Worm (Caenorhabditis elegans): ENCODE data around the gene nep-25.
A peak's percentile ranks its signal among the peaks of the same experiment; 100 is the strongest.
"Not testable (repeated sequence)": the region's sequence is repeated elsewhere in the genome, so short reads cannot be mapped to it uniquely, and the experiment has no call there.

nep-25 gene

ce11 chrII:5876053-5876452, 34.0 kb downstream of the nep-25 start, which contains the start of gene F55C12.6:
Gene F55C12.6 (minus strand): TSS chrII:5876153.
- no peak for TF ChIP-seq nhr-11 (tag; optimal IDR thresholded peaks at IDR 0.05)
- no peak for TF ChIP-seq daf-16 (GFP tag; optimal IDR thresholded peaks at IDR 0.05)
- peak; percentile 52 for TF ChIP-seq daf-16 (tag; optimal IDR thresholded peaks at IDR 0.05)

ce11 chrII:5876511-5876910, 34.5 kb downstream of the nep-25 start, which contains the start of gene F55C12.2:
Gene F55C12.2 (plus strand): TSS chrII:5876811.
- TF ChIP-seq tra-1 (GFP tag; IDR thresholded peaks at IDR 0.05); nhr-41 (GFP tag; IDR thresholded peaks at IDR 0.05); hlh-11 (tag; optimal IDR thresholded peaks at IDR 0.05): not testable (repeated sequence)

ce11 chrII:5880677-5881076, 38.6 kb downstream of the nep-25 start:
- TF ChIP-seq hlh-30 (tag; optimal IDR thresholded peaks at IDR 0.05; ENCODE audit: insufficient read depth) (peak; percentile 24), nhr-28 (tag; optimal IDR thresholded peaks at IDR 0.05) (peak; percentile 30), fkh-10 (GFP tag; optimal IDR thresholded peaks at IDR 0.05) (no peak)

- TF ChIP-seq madf-5 (GFP tag; IDR thresholded peaks at IDR 0.05) = no peak
- TF ChIP-seq mdl-1 (tag; optimal IDR thresholded peaks at IDR 0.05) = no peak
- TF ChIP-seq daf-8 (GFP tag; IDR thresholded peaks at IDR 0.05) = no peak
These were observed 42.2 kb downstream of the nep-25 start, which contains the start of gene rfip-1 for ce11 chrII:5884252-5884651. Gene rfip-1 (plus strand): TSS chrII:5884552.

- TF ChIP-seq lsy-2 (tag; optimal IDR thresholded peaks at IDR 0.05) = peak; percentile 21 to 32
- no peak for TF ChIP-seq jun-1 (tag; optimal IDR thresholded peaks at IDR 0.05)
- TF ChIP-seq dmd-6 (GFP tag; IDR thresholded peaks at IDR 0.05) = peak; percentile 36; the same call in 1 of the 2 replicates
- peak; percentile 81 for TF ChIP-seq nhr-28 (tag; optimal IDR thresholded peaks at IDR 0.05)
- no peak for TF ChIP-seq daf-16 (GFP tag; optimal IDR thresholded peaks at IDR 0.05)
- peak; percentile 36 for TF ChIP-seq daf-16 (tag; optimal IDR thresholded peaks at IDR 0.05)
- TF ChIP-seq nhr-102 (tag; optimal IDR thresholded peaks at IDR 0.05) = peak; percentile 4
- TF ChIP-seq aha-1 (tag) = peak; percentile 70
- TF ChIP-seq nhr-111 (GFP tag; optimal IDR thresholded peaks at IDR 0.05) = no peak
- TF ChIP-seq unc-130 (GFP tag; optimal IDR thresholded peaks at IDR 0.05) = no peak
- TF ChIP-seq nhr-77 (tag; optimal IDR thresholded peaks at IDR 0.05) = peak; percentile 10
- peak; percentile 48 for TF ChIP-seq mxl-3 (GFP tag; optimal IDR thresholded peaks at IDR 0.05)
- TF ChIP-seq nhr-6 (tag; optimal IDR thresholded peaks at IDR 0.05) = peak; percentile 52
- no peak for TF ChIP-seq T26A8.4 (GFP tag; IDR thresholded peaks at IDR 0.05)
- TF ChIP-seq Y75B8A.6 (GFP tag; IDR thresholded peaks at IDR 0.05) = no peak
- TF ChIP-seq mes-2 (tag; optimal IDR thresholded peaks at IDR 0.05; ENCODE audit: poor library complexity, severe bottlenecking) = peak; percentile 30
- peak; percentile 42 for TF ChIP-seq nhr-48 (tag; optimal IDR thresholded peaks at IDR 0.05)
- peak in 1 of 2 experiments; percentile 25 for TF ChIP-seq mdl-1 (tag; optimal IDR thresholded peaks at IDR 0.05)
- TF ChIP-seq dve-1 (tag; optimal IDR thresholded peaks at IDR 0.05; ENCODE audit: insufficient read depth) = peak; percentile 71
- no peak for TF ChIP-seq ctbp-1 (GFP tag; IDR thresholded peaks at IDR 0.05)
- TF ChIP-seq hlh-30 (tag; optimal IDR thresholded peaks at IDR 0.05; ENCODE audit: insufficient read depth) = peak; percentile 59
- TF ChIP-seq mep-1 (tag; optimal IDR thresholded peaks at IDR 0.05) = peak; percentile 64
- no peak for TF ChIP-seq mxl-2 (GFP tag; conservative IDR thresholded peaks at IDR 0.05)
- TF ChIP-seq ama-1 (optimal IDR thresholded peaks at IDR 0.05) = peak; percentile 57
- peak; percentile 69 for TF ChIP-seq hlh-11 (tag; optimal IDR thresholded peaks at IDR 0.05)
- TF ChIP-seq cey-2 (tag; optimal IDR thresholded peaks at IDR 0.05; ENCODE audit: borderline replicate concordance, insufficient read depth) = peak; percentile 66
These were observed 44.1 kb downstream of the nep-25 start for ce11 chrII:5885966-5886621.
